Fruit fly (Drosophila melanogaster): Measurements from ENCODE around the gene CG33271.

The CG33271 gene

DNA sequence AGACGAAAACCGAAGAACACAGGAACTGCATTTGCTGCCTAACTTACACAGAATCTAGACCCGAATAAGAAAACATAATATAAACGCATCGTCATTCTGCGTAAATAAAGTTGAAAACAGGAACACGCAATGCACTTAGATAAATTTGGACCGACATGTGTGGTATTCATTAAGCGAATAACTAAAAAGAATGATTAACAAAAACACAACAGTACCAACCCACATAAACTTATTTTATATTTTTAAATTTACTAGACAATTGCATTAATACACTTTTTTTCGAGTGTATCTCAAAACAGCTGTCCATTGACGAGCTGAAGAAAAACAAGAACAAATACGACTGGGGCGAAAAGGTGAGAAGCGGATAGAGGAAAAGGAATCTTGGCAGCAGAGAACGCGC, 23.0 kb downstream of the CG33271 start (continued):
- TF ChIP-seq kni (GFP tag; optimal IDR thresholded peaks at IDR 0.05) (peak; percentile 77), CG14441 (GFP tag; IDR thresholded peaks at IDR 0.05) (peak; percentile 68), CG8089 (GFP tag; optimal IDR thresholded peaks at IDR 0.05) (peak; percentile 59), luna (GFP tag; optimal IDR thresholded peaks at IDR 0.05) (no peak), bigmax (GFP tag; optimal IDR thresholded peaks at IDR 0.05) (no peak)

DNA sequence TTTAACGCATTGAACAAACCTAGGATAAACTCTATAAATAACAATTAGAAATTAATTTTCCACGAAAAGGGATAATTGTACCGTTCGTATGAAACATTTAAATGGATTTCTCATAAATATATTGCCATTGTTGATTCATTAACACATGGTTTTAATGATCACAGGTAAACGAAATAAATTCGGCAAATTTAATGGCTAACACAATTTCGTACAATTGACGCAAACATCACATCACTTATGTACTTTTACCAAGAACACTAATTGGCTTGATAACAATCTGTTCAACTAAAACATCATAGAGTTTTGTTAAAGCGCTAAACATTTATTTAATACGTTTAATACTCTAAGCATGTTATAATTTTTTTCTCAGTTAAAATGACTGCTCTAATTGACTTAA, 23.6 kb downstream of the CG33271 start:
- TF ChIP-seq CG4424 (GFP tag; optimal IDR thresholded peaks at IDR 0.05), result peak; percentile 98
- no peak for TF ChIP-seq CG9797 (GFP tag; optimal IDR thresholded peaks at IDR 0.05)

DNA sequence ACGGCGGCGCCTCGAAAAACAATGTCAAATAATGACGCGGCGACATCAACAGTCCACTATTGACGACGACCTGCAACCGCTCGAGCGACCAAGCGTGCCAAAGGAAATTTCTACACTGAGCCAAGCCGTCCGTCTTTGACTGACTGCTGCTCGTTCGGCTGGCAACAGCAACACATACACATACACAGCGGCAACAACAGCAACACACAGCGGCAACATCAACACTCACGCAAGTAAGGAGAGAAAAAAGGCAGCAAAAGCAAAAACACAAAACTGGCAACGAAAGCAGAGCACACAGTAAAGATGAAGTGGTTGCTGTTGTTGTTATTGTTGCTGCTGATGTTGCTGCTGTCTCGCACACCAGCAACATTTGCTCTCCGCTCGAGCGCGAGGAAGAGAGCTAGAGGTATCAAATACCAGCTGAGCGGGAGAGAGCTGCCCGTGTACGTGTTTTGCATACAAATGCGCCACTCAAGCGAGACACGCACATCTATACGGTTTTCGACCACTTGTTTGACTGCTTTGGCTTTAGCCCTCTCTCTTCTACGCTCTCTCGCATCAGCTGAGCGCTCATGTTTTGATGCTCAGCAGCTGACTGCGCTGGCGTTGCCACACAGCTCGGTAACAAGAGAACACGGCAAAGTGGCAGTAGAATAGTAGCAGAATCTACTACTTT, 24.2 kb downstream of the CG33271 start:
- TF ChIP-seq Xrp1 (GFP tag; IDR thresholded peaks at IDR 0.05) (no peak), YL-1 (GFP tag; optimal IDR thresholded peaks at IDR 0.05) (peak; percentile 21), NC2β (GFP tag; optimal IDR thresholded peaks at IDR 0.05) (peak; percentile 1), MBD-R2 (GFP tag; IDR thresholded peaks at IDR 0.05) (no peak; the same call in 1 of the 2 replicates), crol (GFP tag; IDR thresholded peaks at IDR 0.05) (peak; percentile 46), CG13296 (GFP tag; optimal IDR thresholded peaks at IDR 0.05) (peak; percentile 44), CG16779 (GFP tag; IDR thresholded peaks at IDR 0.05) (no peak), CG8388 (GFP tag; optimal IDR thresholded peaks at IDR 0.05) (no peak), org-1 (GFP tag; optimal IDR thresholded peaks at IDR 0.05) (peak; percentile 17), scrt (GFP tag; optimal IDR thresholded peaks at IDR 0.05) (peak; percentile 97), unc-4 (GFP tag; IDR thresholded peaks at IDR 0.05; ENCODE audit: partially characterized antibody) (peak; percentile 62), CG11696 (GFP tag; IDR thresholded peaks at IDR 0.05) (0 out of 2 replicates have a peak, but pooled peaks have one; percentile 17), Fer3 (tag; optimal IDR thresholded peaks at IDR 0.05) (no peak), tll (GFP tag; optimal IDR thresholded peaks at IDR 0.05) (no peak), CG13624 (GFP tag; optimal IDR thresholded peaks at IDR 0.05) (peak; percentile 40), ranshi (GFP tag; IDR thresholded peaks at IDR 0.05) (no peak), Tbp (GFP tag; optimal IDR thresholded peaks at IDR 0.05) (peak; percentile 18), kni (GFP tag; optimal IDR thresholded peaks at IDR 0.05) (peak; percentile 97), nerfin-1 (tag; optimal IDR thresholded peaks at IDR 0.05) (peak; percentile 69), CG9932 (GFP tag; IDR thresholded peaks at IDR 0.05) (peak; percentile 19; the same call in 1 of the 2 replicates), CG5953 (GFP tag; IDR thresholded peaks at IDR 0.05) (no peak), CG6689 (GFP tag; IDR thresholded peaks at IDR 0.05) (0 out of 2 replicates have a peak, but pooled peaks have one; percentile 34), jigr1 (GFP tag; IDR thresholded peaks at IDR 0.05) (no peak), dpn (GFP tag; optimal IDR thresholded peaks at IDR 0.05) (peak in 1 of 2 experiments; percentile 10), wek (GFP tag; optimal IDR thresholded peaks at IDR 0.05) (peak; percentile 1), sug (tag; optimal IDR thresholded peaks at IDR 0.05) (peak; percentile 50), CG12942 (GFP tag; optimal IDR thresholded peaks at IDR 0.05) (no peak), D19A (tag; optimal IDR thresholded peaks at IDR 0.05) (no peak), amos (GFP tag; IDR thresholded peaks at IDR 0.05; ENCODE audit: partially characterized antibody) (no peak; the same call in 1 of the 2 replicates), Xbp1 (GFP tag; optimal IDR thresholded peaks at IDR 0.05) (peak; percentile 15), CG10543 (GFP tag; optimal IDR thresholded peaks at IDR 0.05) (peak; percentile 78), CG12391 (tag; optimal IDR thresholded peaks at IDR 0.05) (peak; percentile 10), tna (GFP tag; IDR thresholded peaks at IDR 0.05; ENCODE audit: partially characterized antibody) (peak; percentile 34; the same call in 1 of the 2 replicates), al (GFP tag; IDR thresholded peaks at IDR 0.05) (no peak), lbe (GFP tag; optimal IDR thresholded peaks at IDR 0.05) (peak; percentile 94), Hr78 (GFP tag; optimal IDR thresholded peaks at IDR 0.05) (peak in 1 of 2 experiments; percentile 66), ato (GFP tag; IDR thresholded peaks at IDR 0.05; ENCODE audit: partially characterized antibody) (peak; percentile 15; the same call in 1 of the 2 replicates), CG34224 (GFP tag; IDR thresholded peaks at IDR 0.05; ENCODE audit: partially characterized antibody) (peak; percentile 94), CG31365 (tag; optimal IDR thresholded peaks at IDR 0.05) (peak; percentile 32)

Data from whole organism, embryonic.